Fruit fly (Drosophila melanogaster): ENCODE data around the gene Pkc98E.

Gene Pkc98E

DNA sequence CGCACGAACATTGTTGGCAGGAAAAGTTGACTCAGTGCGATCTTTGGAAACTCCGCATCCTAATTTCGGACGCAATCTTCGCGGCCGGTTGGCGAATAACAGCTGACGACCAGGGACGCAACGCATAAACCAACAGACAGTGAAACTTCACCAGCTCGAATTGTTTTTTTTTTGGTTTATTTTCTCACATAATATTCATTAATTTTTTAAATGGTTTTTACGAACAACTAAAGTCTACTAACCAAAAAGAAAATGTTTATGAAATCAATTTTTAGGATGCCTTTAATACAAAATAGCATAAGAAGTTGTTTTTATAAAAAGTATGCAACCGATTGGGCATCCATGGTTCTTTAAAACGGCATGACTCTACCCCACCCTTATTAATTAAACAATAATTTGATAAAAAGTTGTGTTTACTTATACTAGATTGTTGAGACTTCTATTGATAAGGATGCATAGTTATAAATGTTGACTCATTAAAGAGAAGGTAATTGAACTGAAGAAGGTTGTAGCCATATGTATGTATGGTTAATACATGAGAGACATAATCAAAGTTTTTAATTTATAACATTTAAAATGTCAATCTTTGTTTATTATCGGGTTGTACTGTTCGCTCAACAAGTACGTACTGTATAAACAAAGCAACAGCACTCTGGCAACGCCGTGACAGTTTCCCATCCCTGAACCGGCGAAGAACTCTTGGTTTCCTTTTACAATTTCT lies 4.9 kb upstream of the Pkc98E start, which contains the start of the genes beta4GalNAcTB and Cpsf100 (continued):
- peak; percentile 32; the same call in 1 of the 3 replicates for TF ChIP-seq Optix (GFP tag; IDR thresholded peaks at IDR 0.05)
- peak; percentile 11 for TF ChIP-seq Elba2 (GFP tag; optimal IDR thresholded peaks at IDR 0.05)
- TF ChIP-seq Lhr (GFP tag; optimal IDR thresholded peaks at IDR 0.05), result peak; percentile 11
- TF ChIP-seq CG10565 (GFP tag; optimal IDR thresholded peaks at IDR 0.05), result no peak
- peak; percentile 30; the same call in 1 of the 2 replicates for TF ChIP-seq CG8765 (GFP tag; IDR thresholded peaks at IDR 0.05)
- TF ChIP-seq tup (GFP tag; optimal IDR thresholded peaks at IDR 0.05), result no peak
- peak; percentile 84 for TF ChIP-seq ind (GFP tag; optimal IDR thresholded peaks at IDR 0.05)
- peak; percentile 54 for TF ChIP-seq trem (tag; optimal IDR thresholded peaks at IDR 0.05)
- TF ChIP-seq Vsx1 (GFP tag; optimal IDR thresholded peaks at IDR 0.05), result no peak
- peak; percentile 83 for TF ChIP-seq CG2678 (tag; optimal IDR thresholded peaks at IDR 0.05)
- TF ChIP-seq gro (GFP tag; optimal IDR thresholded peaks at IDR 0.05), result no peak
- TF ChIP-seq tio (GFP tag; optimal IDR thresholded peaks at IDR 0.05), result peak; percentile 95
- TF ChIP-seq CG10321 (GFP tag; IDR thresholded peaks at IDR 0.05), result no peak
- TF ChIP-seq seq (GFP tag; IDR thresholded peaks at IDR 0.05), result peak; percentile 47; the same call in 1 of the 2 replicates
- TF ChIP-seq CG10274 (GFP tag; optimal IDR thresholded peaks at IDR 0.05), result peak; percentile 47
- TF ChIP-seq CG11247 (GFP tag; IDR thresholded peaks at IDR 0.05), result peak; percentile 61
- TF ChIP-seq ac (GFP tag; optimal IDR thresholded peaks at IDR 0.05), result no peak
- TF ChIP-seq CG9797 (GFP tag; optimal IDR thresholded peaks at IDR 0.05), result no peak
- peak; percentile 46 for TF ChIP-seq cato (GFP tag; optimal IDR thresholded peaks at IDR 0.05; ENCODE audit: borderline replicate concordance)
- TF ChIP-seq dati (GFP tag; IDR thresholded peaks at IDR 0.05), result 0 out of 2 replicates have a peak, but pooled peaks have one; percentile 22
- no peak for TF ChIP-seq Deaf1 (tag; optimal IDR thresholded peaks at IDR 0.05)
- no peak for TF ChIP-seq salm (tag; optimal IDR thresholded peaks at IDR 0.05)
- peak; percentile 48 for TF ChIP-seq CG12155 (GFP tag; optimal IDR thresholded peaks at IDR 0.05)
- 0 out of 2 replicates have a peak, but pooled peaks have one; percentile 20 for TF ChIP-seq danr (GFP tag; IDR thresholded peaks at IDR 0.05)
- peak; percentile 65 for TF ChIP-seq CG8388 (GFP tag; optimal IDR thresholded peaks at IDR 0.05)
- peak; percentile 80 for TF ChIP-seq gem (tag; optimal IDR thresholded peaks at IDR 0.05)
- peak; percentile 84 for TF ChIP-seq CG16815 (GFP tag; optimal IDR thresholded peaks at IDR 0.05)
- TF ChIP-seq so (GFP tag; IDR thresholded peaks at IDR 0.05), result no peak
- peak; percentile 27 for TF ChIP-seq NC2β (GFP tag; optimal IDR thresholded peaks at IDR 0.05)
- peak; percentile 49; the same call in 1 of the 2 replicates for TF ChIP-seq CG14014 (GFP tag; IDR thresholded peaks at IDR 0.05)
- peak; percentile 72 for TF ChIP-seq dmrt11E (tag; optimal IDR thresholded peaks at IDR 0.05)
- peak in 1 of 2 experiments; percentile 34 for TF ChIP-seq insv (GFP tag; optimal IDR thresholded peaks at IDR 0.05)
- peak; percentile 74 for TF ChIP-seq Chrac-16 (GFP tag; optimal IDR thresholded peaks at IDR 0.05)
- TF ChIP-seq CG17829 (tag; optimal IDR thresholded peaks at IDR 0.05), result peak; percentile 56
- TF ChIP-seq CG17385 (GFP tag; optimal IDR thresholded peaks at IDR 0.05), result peak; percentile 69
- peak; percentile 79 for TF ChIP-seq bcd (GFP tag; optimal IDR thresholded peaks at IDR 0.05)
- TF ChIP-seq CG6791 (GFP tag; IDR thresholded peaks at IDR 0.05; ENCODE audit: partially characterized antibody), result no peak
- TF ChIP-seq CG13296 (GFP tag; optimal IDR thresholded peaks at IDR 0.05), result no peak
- TF ChIP-seq CG14050 (GFP tag; IDR thresholded peaks at IDR 0.05), result peak; percentile 18; the same call in 1 of the 3 replicates
- TF ChIP-seq CG7786 (GFP tag; optimal IDR thresholded peaks at IDR 0.05), result peak; percentile 20
- TF ChIP-seq CG10654 (GFP tag; optimal IDR thresholded peaks at IDR 0.05), result peak; percentile 71
- no peak for TF ChIP-seq repo (GFP tag; optimal IDR thresholded peaks at IDR 0.05)
- peak; percentile 71 for TF ChIP-seq Gug (GFP tag; IDR thresholded peaks at IDR 0.05)
- TF ChIP-seq gcm2 (GFP tag; optimal IDR thresholded peaks at IDR 0.05), result peak; percentile 39
- TF ChIP-seq CG2199 (GFP tag; IDR thresholded peaks at IDR 0.05), result 0 out of 3 replicates have a peak, but pooled peaks have one; percentile 10
- TF ChIP-seq grn (GFP tag; optimal IDR thresholded peaks at IDR 0.05), result peak; percentile 63
- no peak for TF ChIP-seq kni (GFP tag; optimal IDR thresholded peaks at IDR 0.05)
- peak; percentile 79 for TF ChIP-seq CG12104 (GFP tag; optimal IDR thresholded peaks at IDR 0.05)
- peak; percentile 63 for TF ChIP-seq CG3995 (GFP tag; optimal IDR thresholded peaks at IDR 0.05)
